Worm (Caenorhabditis elegans): Measurements from ENCODE around the gene C03B1.14.
A peak's percentile ranks its signal among the peaks of the same experiment; 100 is the strongest.

C03B1.14 gene

ce11 chrX:6320887-6321286 lies 39.7 kb downstream of the C03B1.14 start (continued):
- TF ChIP-seq lim-7 (GFP tag; IDR thresholded peaks at IDR 0.05) (no peak), saeg-2 (GFP tag; IDR thresholded peaks at IDR 0.05) (no peak), ceh-82 (tag; optimal IDR thresholded peaks at IDR 0.05) (no peak), tag-97 (GFP tag; IDR thresholded peaks at IDR 0.05) (no peak), ctbp-1 (GFP tag; IDR thresholded peaks at IDR 0.05) (no peak)

ce11 chrX:6319546-6319945 lies 41.0 kb downstream of the C03B1.14 start, which contains the start of gene chtb-3:
Gene chtb-3, minus strand, starts transcription at chrX:6319646.
- TF ChIP-seq sdz-12 (GFP tag; optimal IDR thresholded peaks at IDR 0.05) (no peak), spr-1 (tag; optimal IDR thresholded peaks at IDR 0.05) (no peak), skn-1 (tag; optimal IDR thresholded peaks at IDR 0.05) (no peak), ceh-62 (tag; optimal IDR thresholded peaks at IDR 0.05) (no peak), nhr-76 (tag; optimal IDR thresholded peaks at IDR 0.05) (no peak), lim-7 (GFP tag; IDR thresholded peaks at IDR 0.05) (no peak), nhr-237 (tag; optimal IDR thresholded peaks at IDR 0.05) (no peak), mep-1 (tag; optimal IDR thresholded peaks at IDR 0.05) (no peak), F10B5.3 (tag; optimal IDR thresholded peaks at IDR 0.05) (no peak), ZK546.5 (tag; optimal IDR thresholded peaks at IDR 0.05) (no peak), zfp-3 (GFP tag; conservative IDR thresholded peaks at IDR 0.05) (no peak), mxl-2 (GFP tag; conservative IDR thresholded peaks at IDR 0.05) (no peak), nhr-25 (tag; optimal IDR thresholded peaks at IDR 0.05; ENCODE audit: borderline replicate concordance, insufficient read depth) (no peak), ceh-44 (GFP tag; IDR thresholded peaks at IDR 0.05) (no peak), arid-1 (GFP tag; conservative IDR thresholded peaks at IDR 0.05) (no peak), saeg-2 (GFP tag; IDR thresholded peaks at IDR 0.05) (no peak), ces-1 (GFP tag; optimal IDR thresholded peaks at IDR 0.05) (no peak), vab-7 (GFP tag; IDR thresholded peaks at IDR 0.05) (no peak)

- TF ChIP-seq lin-39 (tag; optimal IDR thresholded peaks at IDR 0.05) (no peak), egl-27 (tag; optimal IDR thresholded peaks at IDR 0.05) (no peak), madf-5 (GFP tag; IDR thresholded peaks at IDR 0.05) (no peak), mdl-1 (tag; optimal IDR thresholded peaks at IDR 0.05) (peak in 1 of 2 experiments; percentile 35), mdt-29 (GFP tag; IDR thresholded peaks at IDR 0.05) (no peak), hlh-30 (tag; optimal IDR thresholded peaks at IDR 0.05; ENCODE audit: insufficient read depth) (peak; percentile 4), pha-4 (GFP tag; IDR thresholded peaks at IDR 0.05) (no peak), pha-4 (tag; optimal IDR thresholded peaks at IDR 0.05) (no peak), nhr-28 (tag; optimal IDR thresholded peaks at IDR 0.05) (peak; percentile 75), nhr-25 (tag; optimal IDR thresholded peaks at IDR 0.05; ENCODE audit: borderline replicate concordance, insufficient read depth) (peak; percentile 58), snpc-4 (tag; optimal IDR thresholded peaks at IDR 0.05) (no peak), lin-15B (tag; optimal IDR thresholded peaks at IDR 0.05) (no peak), lsy-2 (tag; optimal IDR thresholded peaks at IDR 0.05) (no peak), dpl-1 (GFP tag; optimal IDR thresholded peaks at IDR 0.05) (no peak)
These were observed 41.8 kb downstream of the C03B1.14 start for ce11 chrX:6318803-6319202.

- TF ChIP-seq zag-1 (tag; optimal IDR thresholded peaks at IDR 0.05) (no peak), nhr-42 (GFP tag; IDR thresholded peaks at IDR 0.05) (no peak), ctbp-1 (GFP tag; IDR thresholded peaks at IDR 0.05) (no peak), daf-12 (tag; optimal IDR thresholded peaks at IDR 0.05) (no peak), dmd-9 (GFP tag; IDR thresholded peaks at IDR 0.05) (no peak), daf-19 (GFP tag; conservative IDR thresholded peaks at IDR 0.05) (no peak), cey-2 (tag; optimal IDR thresholded peaks at IDR 0.05; ENCODE audit: borderline replicate concordance, insufficient read depth) (no peak), unc-130 (GFP tag; optimal IDR thresholded peaks at IDR 0.05) (no peak), egl-43 (GFP tag; IDR thresholded peaks at IDR 0.05) (no peak), dpl-1 (GFP tag; optimal IDR thresholded peaks at IDR 0.05) (no peak), zfp-2 (tag; optimal IDR thresholded peaks at IDR 0.05) (no peak)
These were observed 49.2 kb downstream of the C03B1.14 start, which contains the start of gene npr-38 for ce11 chrX:6311391-6311790. Gene npr-38, plus strand, starts transcription at chrX:6311691.
